Fruit fly (Drosophila melanogaster) whole organism, embryonic: ENCODE measurements around the gene CG13364.
A peak's percentile ranks its signal among the peaks of the same experiment; 100 is the strongest.

Experiments used
- Aef1 ChIP-seq: fragments of 200-800 bp; sonication (Bioruptor generic); IDR thresholded peaks from 3 replicates; pipeline ENCODE4 v1.3.6; 2022; ENCODE audit warnings: missing biosample characterization, missing genetic modification characterization
- Atf3 ChIP-seq: fragments of 200-800 bp; sonication (Bioruptor generic); optimal IDR thresholded peaks from 3 replicates; lab custom pipeline; 2016; ENCODE audit warnings: missing biosample characterization, missing genetic modification characterization
- Blimp-1 ChIP-seq: fragments of 200-800 bp; sonication (Bioruptor generic); optimal IDR thresholded peaks from 3 replicates; lab custom pipeline; 2018; ENCODE audit warnings: missing biosample characterization, missing genetic modification characterization, mild to moderate bottlenecking, moderate library complexity, missing genetic modification reagents
- CG11504 ChIP-seq: fragments of 200-800 bp; sonication (Bioruptor generic); optimal IDR thresholded peaks from 3 replicates; lab custom pipeline; 2019; ENCODE audit warnings: missing biosample characterization, mild to moderate bottlenecking, missing genetic modification characterization, moderate library complexity
- CG13296 ChIP-seq: fragments of 200-800 bp; sonication (Bioruptor generic); optimal IDR thresholded peaks from 3 replicates; lab custom pipeline; 2018; ENCODE audit warnings: missing biosample characterization, mild to moderate bottlenecking, missing genetic modification characterization
- CG14050 ChIP-seq: fragments of 200-800 bp; sonication (Bioruptor generic); IDR thresholded peaks from 3 replicates; pipeline ENCODE4 v1.3.6; 2022; ENCODE audit warnings: missing biosample characterization, missing genetic modification characterization
- CG14710 ChIP-seq: fragments of 200-800 bp; sonication (Bioruptor generic); optimal IDR thresholded peaks from 3 replicates; lab custom pipeline; 2019; ENCODE audit warnings: missing biosample characterization, mild to moderate bottlenecking, missing genetic modification characterization, moderate library complexity
- CG18262 ChIP-seq: fragments of 200-800 bp; optimal IDR thresholded peaks from 3 replicates; lab custom pipeline; 2019; ENCODE audit warnings: missing biosample characterization, mild to moderate bottlenecking, missing genetic modification characterization, moderate library complexity
- CG2120 ChIP-seq: fragments of 200-800 bp; sonication (Bioruptor generic); optimal IDR thresholded peaks from 3 replicates; lab custom pipeline; 2016; ENCODE audit warnings: missing biosample characterization, missing genetic modification characterization
- CG31224 ChIP-seq: fragments of 200-800 bp; sonication (Bioruptor generic); IDR thresholded peaks from 2 replicates; pipeline ENCODE4 v1.3.6; 2022; ENCODE audit warnings: missing biosample characterization, missing genetic modification characterization
- CG3995 ChIP-seq: fragments of 200-800 bp; sonication (Bioruptor generic); optimal IDR thresholded peaks from 3 replicates; lab custom pipeline; 2016; ENCODE audit warnings: missing biosample characterization, missing genetic modification characterization
- CG4360 ChIP-seq: fragments of 200-800 bp; sonication (Bioruptor generic); IDR thresholded peaks from 2 replicates; pipeline ENCODE4 v1.3.6; 2022; ENCODE audit warnings: missing biosample characterization, missing genetic modification characterization
- CG4854 ChIP-seq: fragments of 200-800 bp; sonication (Bioruptor generic); optimal IDR thresholded peaks from 2 replicates; lab custom pipeline; 2016; ENCODE audit warnings: missing biosample characterization, missing genetic modification characterization, inconsistent platforms
- CG7271 ChIP-seq: fragments of 200-800 bp; sonication (Bioruptor generic); optimal IDR thresholded peaks from 2 replicates; lab custom pipeline; 2018; ENCODE audit warnings: missing biosample characterization, mild to moderate bottlenecking, missing genetic modification characterization, moderate library complexity
- CG7963 ChIP-seq: fragments of 200-800 bp; sonication (Bioruptor generic); IDR thresholded peaks from 3 replicates; pipeline ENCODE4 v1.3.6; 2022; ENCODE audit warnings: missing biosample characterization, missing genetic modification characterization; ENCODE audit not compliant: partially characterized antibody
- CG8388 ChIP-seq: fragments of 200-800 bp; sonication (Bioruptor generic); optimal IDR thresholded peaks from 2 replicates; lab custom pipeline; 2019; ENCODE audit warnings: missing biosample characterization, mild to moderate bottlenecking, missing genetic modification characterization, moderate library complexity
- CG8478 ChIP-seq: fragments of >200 bp; optimal IDR thresholded peaks from 2 replicates; lab custom pipeline; 2018
- CG9817 ChIP-seq: fragments of 200-800 bp; sonication (Bioruptor generic); optimal IDR thresholded peaks from 2 replicates; lab custom pipeline; 2018; ENCODE audit warnings: missing biosample characterization, mild to moderate bottlenecking, missing genetic modification characterization, moderate library complexity
- Doc2 ChIP-seq: fragments of 200-800 bp; sonication (Bioruptor generic); IDR thresholded peaks from 2 replicates; pipeline ENCODE4 v1.3.6; 2022; ENCODE audit warnings: missing biosample characterization, missing genetic modification characterization
- Ets97D ChIP-seq: fragments of 200-800 bp; sonication (Bioruptor generic); optimal IDR thresholded peaks from 3 replicates; lab custom pipeline; 2016; ENCODE audit warnings: missing biosample characterization, missing genetic modification characterization
- Gsc ChIP-seq: fragments of 200-800 bp; sonication (Bioruptor generic); IDR thresholded peaks from 2 replicates; pipeline ENCODE4 v1.3.6; 2022; ENCODE audit warnings: missing biosample characterization, missing genetic modification characterization
- Hr3 ChIP-seq: fragments of 200-800 bp; sonication (Bioruptor generic); optimal IDR thresholded peaks from 3 replicates; lab custom pipeline; 2016; ENCODE audit warnings: missing biosample characterization, missing genetic modification characterization
- Lpt ChIP-seq: fragments of >200 bp; optimal IDR thresholded peaks from 2 replicates; lab custom pipeline; 2018; ENCODE audit warnings: missing biosample characterization, missing genetic modification characterization
- MESR4 ChIP-seq: fragments of 200-800 bp; sonication (Bioruptor generic); optimal IDR thresholded peaks from 2 replicates; lab custom pipeline; 2018; ENCODE audit warnings: missing biosample characterization, mild to moderate bottlenecking, missing genetic modification characterization, moderate library complexity
- Mrtf ChIP-seq: fragments of 200-800 bp; sonication (Bioruptor generic); IDR thresholded peaks from 3 replicates; pipeline ENCODE4 v1.3.6; 2022; ENCODE audit warnings: missing biosample characterization, missing genetic modification characterization
- Nf-YA ChIP-seq: fragments of 200-800 bp; sonication (Bioruptor generic); IDR thresholded peaks from 2 replicates; pipeline ENCODE4 v1.3.6; 2022; ENCODE audit warnings: missing biosample characterization, missing genetic modification characterization
- Rfx ChIP-seq: fragments of 200-800 bp; sonication (Bioruptor generic); IDR thresholded peaks from 2 replicates; pipeline ENCODE4 v1.3.6; 2022; ENCODE audit warnings: missing biosample characterization, missing genetic modification characterization
- Sox100B ChIP-seq: fragments of 200-800 bp; sonication (Bioruptor generic); optimal IDR thresholded peaks from 3 replicates; lab custom pipeline; 2018; ENCODE audit warnings: missing biosample characterization, mild to moderate bottlenecking, missing genetic modification characterization
- TFAM ChIP-seq: fragments of 200-800 bp; sonication (Bioruptor generic); optimal IDR thresholded peaks from 2 replicates; lab custom pipeline; 2017; ENCODE audit warnings: missing biosample characterization, missing genetic modification characterization, inconsistent platforms
- YL-1 ChIP-seq: fragments of 200-800 bp; sonication (Bioruptor generic); optimal IDR thresholded peaks from 3 replicates; lab custom pipeline; 2017; ENCODE audit warnings: missing biosample characterization, mild to moderate bottlenecking, missing genetic modification characterization
- ase ChIP-seq: fragments of 200-800 bp; sonication (Bioruptor generic); IDR thresholded peaks from 3 replicates; pipeline ENCODE4 v1.3.6; 2022; ENCODE audit warnings: missing biosample characterization, missing genetic modification characterization
- btn ChIP-seq: fragments of 200-800 bp; sonication (Bioruptor generic); optimal IDR thresholded peaks from 2 replicates; lab custom pipeline; 2016; ENCODE audit warnings: missing biosample characterization, missing genetic modification characterization
- chinmo ChIP-seq: fragments of 200-800 bp; sonication (Bioruptor generic); IDR thresholded peaks from 4 replicates; pipeline ENCODE4 v1.3.6; 2022; ENCODE audit warnings: missing biosample characterization, missing genetic modification characterization; ENCODE audit not compliant: partially characterized antibody
- chn ChIP-seq: fragments of 200-800 bp; sonication (Bioruptor generic); optimal IDR thresholded peaks from 2 replicates; lab custom pipeline; 2016; ENCODE audit warnings: missing biosample characterization, missing genetic modification characterization
- crc ChIP-seq: fragments of 200-800 bp; sonication (Bioruptor generic); optimal IDR thresholded peaks from 2 replicates; lab custom pipeline; 2016; ENCODE audit warnings: missing biosample characterization, missing genetic modification characterization
- crol ChIP-seq: fragments of 200-800 bp; sonication (Bioruptor generic); IDR thresholded peaks from 2 replicates; pipeline ENCODE4 v1.3.6; 2022; ENCODE audit warnings: missing biosample characterization, missing genetic modification characterization
- cwo ChIP-seq: fragments of 200-800 bp; sonication (Bioruptor generic); optimal IDR thresholded peaks from 3 replicates; lab custom pipeline; 2017; ENCODE audit warnings: missing biosample characterization, missing genetic modification characterization, mild to moderate bottlenecking, moderate library complexity, missing genetic modification reagents
- fd3F ChIP-seq: fragments of 200-800 bp; sonication (Bioruptor generic); optimal IDR thresholded peaks from 2 replicates; lab custom pipeline; 2018; ENCODE audit warnings: missing biosample characterization, mild to moderate bottlenecking, missing genetic modification characterization, moderate library complexity
- fu2 ChIP-seq: fragments of 200-800 bp; sonication (Bioruptor generic); optimal IDR thresholded peaks from 2 replicates; lab custom pipeline; 2016; ENCODE audit warnings: missing biosample characterization, missing genetic modification characterization
- hkb ChIP-seq, 2 experiments: fragments of 200-800 bp in 1 of 2; fragments of >200 bp in 1 of 2; sonication (Bioruptor generic) in 1 of 2; IDR thresholded peaks in 1 of 2; optimal IDR thresholded peaks in 1 of 2; 2 replicates each; pipeline versions ENCODE4 v1.3.6 to Lab custom; 2017 to 2022; ENCODE audit warnings: missing biosample characterization in 1 of 2, missing genetic modification characterization in 1 of 2
- jing ChIP-seq: fragments of 200-800 bp; sonication (Bioruptor generic); optimal IDR thresholded peaks from 2 replicates; lab custom pipeline; 2018; ENCODE audit warnings: missing biosample characterization, mild to moderate bottlenecking, missing genetic modification characterization
- knrl ChIP-seq: fragments of 200-800 bp; sonication (Bioruptor generic); IDR thresholded peaks from 3 replicates; pipeline ENCODE4 v1.3.6; 2022; ENCODE audit warnings: missing biosample characterization, missing genetic modification characterization; ENCODE audit not compliant: partially characterized antibody
- lab ChIP-seq: fragments of 200-800 bp; sonication (Bioruptor generic); optimal IDR thresholded peaks from 3 replicates; lab custom pipeline; 2017; ENCODE audit warnings: missing biosample characterization, missing genetic modification characterization, mild to moderate bottlenecking, moderate library complexity, missing genetic modification reagents
- lov ChIP-seq, 2 experiments: fragments of 200-800 bp in 1 of 2; fragments of >200 bp in 1 of 2; sonication (Bioruptor generic) in 1 of 2; IDR thresholded peaks in 1 of 2; optimal IDR thresholded peaks in 1 of 2; 2 replicates in 1 of 2; 3 replicates in 1 of 2; pipeline versions ENCODE4 v1.3.6 to Lab custom; 2017 to 2022; ENCODE audit warnings: missing biosample characterization in 1 of 2, missing genetic modification characterization in 1 of 2
- maf-S ChIP-seq: fragments of 200-800 bp; sonication (Bioruptor generic); optimal IDR thresholded peaks from 2 replicates; lab custom pipeline; 2016; ENCODE audit warnings: missing biosample characterization, missing genetic modification characterization
- nerfin-1 ChIP-seq: fragments of 200-800 bp; sonication (Bioruptor generic); optimal IDR thresholded peaks from 3 replicates; lab custom pipeline; 2019; ENCODE audit warnings: missing biosample characterization, mild to moderate bottlenecking, missing genetic modification characterization, moderate library complexity
- pita ChIP-seq: fragments of 200-800 bp; sonication (Bioruptor generic); optimal IDR thresholded peaks from 2 replicates; lab custom pipeline; 2017; ENCODE audit warnings: missing biosample characterization, mild to moderate bottlenecking, missing genetic modification characterization
- sd ChIP-seq: fragments of 200-800 bp; sonication (Bioruptor generic); optimal IDR thresholded peaks from 3 replicates; lab custom pipeline; 2018; ENCODE audit warnings: missing biosample characterization, mild to moderate bottlenecking, missing genetic modification characterization, moderate library complexity
- tin ChIP-seq: fragments of 200-800 bp; sonication (Bioruptor generic); optimal IDR thresholded peaks from 3 replicates; lab custom pipeline; 2016; ENCODE audit warnings: missing biosample characterization, missing genetic modification characterization
- zen ChIP-seq: fragments of 200-800 bp; sonication (Bioruptor generic); optimal IDR thresholded peaks from 3 replicates; lab custom pipeline; 2018; ENCODE audit warnings: missing biosample characterization, mild to moderate bottlenecking, missing genetic modification characterization, moderate library complexity

The CG13364 gene

DNA sequence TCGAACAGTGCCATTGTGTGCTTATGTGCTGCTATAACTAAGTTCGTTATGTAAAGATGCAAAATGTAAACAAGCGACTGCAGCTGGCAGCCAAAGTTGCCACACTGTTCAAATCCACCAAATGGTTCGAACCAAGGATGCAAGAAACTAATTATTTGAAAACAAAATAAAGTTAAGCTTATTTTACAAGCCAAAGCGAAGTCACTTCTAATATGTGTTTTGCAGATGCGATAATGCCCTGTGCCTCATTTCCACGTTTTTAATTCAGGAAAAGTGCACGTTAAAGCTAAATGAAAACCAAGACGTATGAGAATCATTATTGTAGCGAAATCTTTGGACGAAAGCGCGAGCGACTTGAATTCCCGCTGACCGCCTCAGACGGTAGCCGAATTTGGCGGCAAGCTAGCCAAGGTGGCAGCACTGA lies 3.9 kb downstream of the CG13364 start, which contains the start of the genes CG13365 and Vsp37A (continued):
- TF ChIP-seq Gsc (no peak), chn (GFP tag; lab: Kevin White, UChicago) (peak; percentile 21), cwo (GFP tag; lab: Kevin White, UChicago) (no peak), Aef1 (GFP tag; lab: Robert Waterston, UW) (no peak), Ets97D (GFP tag; lab: Kevin White, UChicago) (peak; percentile 47), CG13296 (GFP tag; lab: Kevin White, UChicago) (peak; percentile 59), CG8388 (GFP tag; lab: Kevin White, UChicago) (peak; percentile 20), crol (GFP tag; lab: Robert Waterston, UW) (no peak), maf-S (GFP tag; lab: Kevin White, UChicago) (peak; percentile 25), jing (no peak), Hr3 (GFP tag; lab: Kevin White, UChicago) (peak; percentile 0), CG2120 (GFP tag; lab: Kevin White, UChicago) (peak; percentile 62), CG18262 (tag; lab: Kevin White, UChicago) (peak; percentile 32), tin (GFP tag; lab: Kevin White, UChicago) (peak; percentile 36), sd (tag; lab: Kevin White, UChicago) (peak; percentile 34), CG4854 (no peak), zen (peak; percentile 23), btn (GFP tag; lab: Kevin White, UChicago) (peak; percentile 23), CG4360 (GFP tag; lab: Robert Waterston, UW) (peak; percentile 22; the same call in 1 of the 2 replicates), Atf3 (GFP tag; lab: Kevin White, UChicago) (no peak), CG11504 (tag; lab: Kevin White, UChicago) (peak; percentile 51), lab (GFP tag; lab: Kevin White, UChicago) (peak; percentile 55), MESR4 (GFP tag; lab: Kevin White, UChicago) (no peak), CG31224 (GFP tag; lab: Robert Waterston, UW) (no peak), Doc2 (no peak), CG9817 (peak; percentile 37), ase (GFP tag; lab: Robert Waterston, UW) (peak; percentile 16; the same call in 1 of the 3 replicates), chinmo (0 out of 4 replicates have a peak, but pooled peaks have one; percentile 28), Sox100B (GFP tag; lab: Kevin White, UChicago) (peak; percentile 39), CG7963 (GFP tag; lab: Robert Waterston, UW) (no peak), Rfx (GFP tag; lab: Robert Waterston, UW) (peak; percentile 39; the same call in 1 of the 2 replicates), fu2 (GFP tag; lab: Kevin White, UChicago) (peak; percentile 25), knrl (GFP tag; lab: Robert Waterston, UW) (peak; percentile 20; the same call in 1 of the 3 replicates), CG7271 (tag; lab: Kevin White, UChicago) (no peak), CG14050 (GFP tag; lab: Robert Waterston, UW) (no peak), Mrtf (GFP tag; lab: Robert Waterston, UW) (peak; percentile 42; the same call in 1 of the 3 replicates), CG14710 (tag; lab: Kevin White, UChicago) (peak; percentile 74), CG3995 (peak; percentile 74), Lpt (GFP tag; lab: Kevin White, UChicago) (no peak), fd3F (GFP tag; lab: Kevin White, UChicago) (no peak), Blimp-1 (GFP tag; lab: Kevin White, UChicago) (peak; percentile 30), CG8478 (lab: Kevin White, UChicago) (no peak), TFAM (GFP tag; lab: Kevin White, UChicago) (no peak), nerfin-1 (peak; percentile 43), pita (GFP tag; lab: Kevin White, UChicago) (peak; percentile 45), Nf-YA (GFP tag; lab: Robert Waterston, UW) (peak; percentile 39; the same call in 1 of the 2 replicates), YL-1 (GFP tag; lab: Kevin White, UChicago) (peak; percentile 66), lov (optimal IDR thresholded peaks at IDR 0.05; lab: Kevin White, UChicago) (no peak), lov (GFP tag; IDR thresholded peaks at IDR 0.05; lab: Robert Waterston, UW) (no peak), hkb (optimal IDR thresholded peaks at IDR 0.05; lab: Kevin White, UChicago) (peak; percentile 84), hkb (GFP tag; IDR thresholded peaks at IDR 0.05; lab: Robert Waterston, UW) (peak; percentile 52), crc (GFP tag; lab: Kevin White, UChicago) (no peak)
